Worm (Caenorhabditis elegans): Measurements from ENCODE around the gene kdin-1.

DNA sequence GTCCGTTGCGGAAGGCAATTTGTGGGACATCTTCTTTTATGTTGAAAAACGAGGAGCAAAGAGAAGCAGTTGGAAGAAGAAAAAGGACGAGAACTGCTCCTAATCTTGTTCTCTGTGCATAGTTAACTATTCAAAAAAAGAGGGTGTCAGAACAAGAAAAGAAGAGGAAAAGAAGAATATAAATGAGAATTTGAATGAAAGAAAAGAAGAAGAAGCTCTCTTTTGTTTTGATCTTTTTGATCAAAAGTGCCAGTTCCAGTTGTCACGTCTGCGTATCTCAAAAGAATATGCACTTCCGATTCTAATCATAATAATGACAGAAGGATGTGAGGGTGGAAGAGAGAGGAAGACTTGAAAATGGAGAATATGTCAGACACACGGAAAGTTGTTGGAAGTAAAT is 56.5 kb downstream of the kdin-1 start, which contains the start of gene M7.8:
- TF ChIP-seq snpc-4 (tag; optimal IDR thresholded peaks at IDR 0.05) (no peak), ztf-11 (tag; optimal IDR thresholded peaks at IDR 0.05) (no peak), unc-39 (tag; optimal IDR thresholded peaks at IDR 0.05) (no peak)
